Worm (Caenorhabditis elegans) whole organism, young adult: ENCODE data around the gene rpi-2.

Experiments
- B0261.1 ChIP-seq: sonication (generic microtip); optimal IDR thresholded peaks from 2 replicates; lab custom pipeline; 2016; ENCODE audit warnings: mild to moderate bottlenecking, missing genetic modification characterization, moderate library complexity, missing compliant biosample characterization
- C17E4.6 ChIP-seq: fragments of 200-800 bp; sonication (Bioruptor generic); IDR thresholded peaks from 2 replicates; pipeline ENCODE4 v1.3.6; 2022; ENCODE audit warnings: missing genetic modification reagents, missing genetic modification characterization, missing compliant biosample characterization
- D2030.7 ChIP-seq: fragments of 200-800 bp; sonication (Bioruptor generic); IDR thresholded peaks from 2 replicates; pipeline ENCODE4 v1.3.6; 2022; ENCODE audit warnings: missing genetic modification reagents, missing genetic modification characterization, missing compliant biosample characterization
- F22D6.2 ChIP-seq: sonication (generic microtip); optimal IDR thresholded peaks from 2 replicates; lab custom pipeline; 2016; ENCODE audit warnings: mild to moderate bottlenecking, missing genetic modification characterization, missing compliant biosample characterization
- F33H1.4 ChIP-seq: fragments of 200-800 bp; sonication (Bioruptor generic); IDR thresholded peaks from 2 replicates; pipeline ENCODE4 v1.3.6; 2022; ENCODE audit warnings: missing genetic modification reagents, missing genetic modification characterization, missing compliant biosample characterization
- F37B4.10 ChIP-seq: fragments of 200-800 bp; sonication (Bioruptor generic); IDR thresholded peaks from 2 replicates; pipeline ENCODE4 v1.3.6; 2022; ENCODE audit warnings: missing genetic modification characterization, missing compliant biosample characterization
- F49E8.2 ChIP-seq: sonication (generic microtip); optimal IDR thresholded peaks from 3 replicates; lab custom pipeline; 2017; ENCODE audit warnings: missing genetic modification characterization, mild to moderate bottlenecking, missing compliant biosample characterization, antibody characterized with exemption, moderate library complexity; ENCODE audit not compliant: insufficient read depth
- K11D2.4 ChIP-seq: fragments of 200-800 bp; sonication (Bioruptor generic); IDR thresholded peaks from 2 replicates; pipeline ENCODE4 v1.3.6; 2022; ENCODE audit warnings: missing genetic modification reagents, missing genetic modification characterization, missing compliant biosample characterization
- T26A5.8 ChIP-seq: sonication (generic microtip); optimal IDR thresholded peaks from 2 replicates; lab custom pipeline; 2016; ENCODE audit warnings: missing genetic modification characterization, missing compliant biosample characterization
- Y79H2A.3 ChIP-seq: fragments of 200-800 bp; sonication (Bioruptor generic); conservative IDR thresholded peaks from 2 replicates; pipeline ENCODE4 v1.3.6; 2022; ENCODE audit warnings: missing genetic modification reagents, missing genetic modification characterization, missing compliant biosample characterization
- Y95B8A.8 ChIP-seq: fragments of 200-800 bp; sonication (Bioruptor generic); IDR thresholded peaks from 2 replicates; pipeline ENCODE4 v1.3.6; 2022; ENCODE audit warnings: missing genetic modification reagents, missing genetic modification characterization, missing compliant biosample characterization
- ZK185.1 ChIP-seq: sonication (generic microtip); optimal IDR thresholded peaks from 2 replicates; lab custom pipeline; 2016; ENCODE audit warnings: mild to moderate bottlenecking, missing genetic modification characterization, missing compliant biosample characterization; ENCODE audit not compliant: poor library complexity, severe bottlenecking
- athp-1 ChIP-seq: sonication (generic microtip); optimal IDR thresholded peaks from 2 replicates; lab custom pipeline; 2017; ENCODE audit warnings: mild to moderate bottlenecking, missing genetic modification characterization, missing compliant biosample characterization
- attf-3 ChIP-seq: fragments of 200-800 bp; sonication (Bioruptor generic); conservative IDR thresholded peaks from 2 replicates; pipeline ENCODE4 v1.3.6; 2022; ENCODE audit warnings: missing genetic modification reagents, missing genetic modification characterization, missing compliant biosample characterization
- attf-6 ChIP-seq: fragments of 200-800 bp; sonication (Bioruptor generic); IDR thresholded peaks from 2 replicates; pipeline ENCODE4 v1.3.6; 2022; ENCODE audit warnings: missing genetic modification reagents, missing genetic modification characterization, missing compliant biosample characterization
- bed-2 ChIP-seq: fragments of 200-800 bp; sonication (Bioruptor generic); IDR thresholded peaks from 2 replicates; pipeline ENCODE4 v1.3.6; 2022; ENCODE audit warnings: missing genetic modification reagents, missing genetic modification characterization, missing compliant biosample characterization
- ccch-3 ChIP-seq: fragments of 200-800 bp; sonication (Bioruptor generic); optimal IDR thresholded peaks from 2 replicates; lab custom pipeline; 2018; ENCODE audit warnings: mild to moderate bottlenecking, missing genetic modification characterization, missing compliant biosample characterization
- ceh-100 ChIP-seq: fragments of 200-800 bp; sonication (Bioruptor generic); IDR thresholded peaks from 2 replicates; pipeline ENCODE4 v1.3.6; 2022; ENCODE audit warnings: missing genetic modification reagents, missing genetic modification characterization, missing compliant biosample characterization
- ceh-91 ChIP-seq: fragments of 200-800 bp; sonication (Bioruptor generic); IDR thresholded peaks from 2 replicates; pipeline ENCODE4 v1.3.6; 2022; ENCODE audit warnings: missing genetic modification reagents, missing genetic modification characterization, missing compliant biosample characterization
- chd-7 ChIP-seq: sonication (generic microtip); optimal IDR thresholded peaks from 2 replicates; lab custom pipeline; 2016; ENCODE audit warnings: mild to moderate bottlenecking, missing genetic modification characterization, moderate library complexity, missing compliant biosample characterization
- efl-1 ChIP-seq: fragments of 150-350 bp; optimal IDR thresholded peaks from 2 replicates; lab custom pipeline; 2014; ENCODE audit warnings: missing biosample characterization, missing genetic modification reagents, missing genetic modification characterization
- egl-44 ChIP-seq: fragments of 200-800 bp; sonication (Bioruptor generic); IDR thresholded peaks from 2 replicates; pipeline ENCODE4 v1.3.6; 2022; ENCODE audit warnings: missing genetic modification reagents, missing genetic modification characterization, missing compliant biosample characterization
- ets-4 ChIP-seq: fragments of 200-800 bp; sonication (Bioruptor generic); optimal IDR thresholded peaks from 2 replicates; lab custom pipeline; 2018; ENCODE audit warnings: mild to moderate bottlenecking, missing genetic modification characterization, missing compliant biosample characterization
- fkh-3 ChIP-seq: sonication (generic microtip); optimal IDR thresholded peaks from 2 replicates; lab custom pipeline; 2016; ENCODE audit warnings: mild to moderate bottlenecking, missing genetic modification characterization, missing compliant biosample characterization
- hmg-20 ChIP-seq: fragments of 200-800 bp; sonication (Bioruptor generic); IDR thresholded peaks from 2 replicates; pipeline ENCODE4 v1.3.6; 2022; ENCODE audit warnings: missing genetic modification reagents, missing genetic modification characterization, missing compliant biosample characterization
- let-526 ChIP-seq: fragments of 200-800 bp; sonication (Bioruptor generic); IDR thresholded peaks from 2 replicates; pipeline ENCODE4 v1.3.6; 2022; ENCODE audit warnings: missing genetic modification reagents, missing genetic modification characterization, missing compliant biosample characterization
- lin-40 ChIP-seq: sonication (generic microtip); optimal IDR thresholded peaks from 2 replicates; lab custom pipeline; 2016; ENCODE audit warnings: missing genetic modification characterization, mild to moderate bottlenecking, missing compliant biosample characterization, missing genotype, missing genetic modification reagents
- lsl-1 ChIP-seq: fragments of 200-800 bp; sonication (Bioruptor generic); optimal IDR thresholded peaks from 2 replicates; lab custom pipeline; 2018; ENCODE audit warnings: mild to moderate bottlenecking, missing genetic modification characterization, moderate library complexity, missing compliant biosample characterization
- madf-6 ChIP-seq: fragments of 200-800 bp; sonication (Bioruptor generic); IDR thresholded peaks from 2 replicates; pipeline ENCODE4 v1.3.6; 2022; ENCODE audit warnings: missing genetic modification reagents, missing genetic modification characterization, missing compliant biosample characterization
- madf-8 ChIP-seq: fragments of 200-800 bp; sonication (Bioruptor generic); conservative IDR thresholded peaks from 2 replicates; pipeline ENCODE4 v1.3.6; 2022; ENCODE audit warnings: missing genetic modification reagents, missing genetic modification characterization, missing compliant biosample characterization
- mes-4 ChIP-seq: sonication (generic microtip); optimal IDR thresholded peaks from 2 replicates; lab custom pipeline; 2016; ENCODE audit warnings: missing genotype, missing genetic modification characterization, missing compliant biosample characterization
- nfya-2 ChIP-seq: fragments of 200-800 bp; sonication (Bioruptor generic); IDR thresholded peaks from 2 replicates; pipeline ENCODE4 v1.3.6; 2022; ENCODE audit warnings: missing genetic modification reagents, missing genetic modification characterization, missing compliant biosample characterization
- nhr-27 ChIP-seq: fragments of 200-800 bp; sonication (Bioruptor generic); optimal IDR thresholded peaks from 2 replicates; lab custom pipeline; 2018; ENCODE audit warnings: mild to moderate bottlenecking, missing genetic modification characterization, moderate library complexity, missing compliant biosample characterization
- repo-1 ChIP-seq: sonication (generic microtip); optimal IDR thresholded peaks from 2 replicates; lab custom pipeline; 2017; ENCODE audit warnings: mild to moderate bottlenecking, missing genetic modification characterization, missing compliant biosample characterization
- sea-2 ChIP-seq: fragments of 200-800 bp; sonication (Bioruptor generic); IDR thresholded peaks from 2 replicates; pipeline ENCODE4 v1.3.6; 2022; ENCODE audit warnings: missing genetic modification characterization, missing compliant biosample characterization
- tbx-9 ChIP-seq: sonication (generic microtip); optimal IDR thresholded peaks from 2 replicates; lab custom pipeline; 2016; ENCODE audit warnings: borderline replicate concordance, missing genetic modification characterization, inconsistent platforms, missing compliant biosample characterization
- tlf-1 ChIP-seq: fragments of 200-800 bp; sonication (Bioruptor generic); optimal IDR thresholded peaks from 2 replicates; lab custom pipeline; 2018; ENCODE audit warnings: mild to moderate bottlenecking, missing genetic modification characterization, missing compliant biosample characterization
- unc-130 ChIP-seq: sonication (generic microtip); optimal IDR thresholded peaks from 2 replicates; lab custom pipeline; 2016; ENCODE audit warnings: missing genetic modification reagents, missing genetic modification characterization, missing compliant biosample characterization
- unc-62 ChIP-seq: fragments of 150-350 bp; optimal IDR thresholded peaks from 2 replicates; lab custom pipeline; 2014; ENCODE audit warnings: missing biosample characterization, missing genetic modification reagents, missing genetic modification characterization
- xnd-1 ChIP-seq: sonication (generic microtip); optimal IDR thresholded peaks from 2 replicates; lab custom pipeline; 2016; ENCODE audit warnings: missing genotype, missing genetic modification reagents, missing genetic modification characterization, missing compliant biosample characterization
- zim-3 ChIP-seq: sonication (generic microtip); optimal IDR thresholded peaks from 2 replicates; lab custom pipeline; 2017; ENCODE audit warnings: mild to moderate bottlenecking, missing genetic modification characterization, moderate library complexity, missing compliant biosample characterization
- ztf-18 ChIP-seq: sonication (generic microtip); optimal IDR thresholded peaks from 2 replicates; lab custom pipeline; 2016; ENCODE audit warnings: missing genotype, mild to moderate bottlenecking, missing genetic modification characterization, missing compliant biosample characterization
- ztf-22 ChIP-seq: fragments of 200-800 bp; sonication (Bioruptor generic); optimal IDR thresholded peaks from 2 replicates; lab custom pipeline; 2018; ENCODE audit warnings: mild to moderate bottlenecking, missing genetic modification characterization, moderate library complexity, missing compliant biosample characterization
- ztf-26 ChIP-seq: sonication (generic microtip); optimal IDR thresholded peaks from 2 replicates; lab custom pipeline; 2017; ENCODE audit warnings: missing genetic modification characterization, missing compliant biosample characterization
- ztf-28 ChIP-seq: fragments of 200-800 bp; sonication (Bioruptor generic); IDR thresholded peaks from 2 replicates; pipeline ENCODE4 v1.3.6; 2022; ENCODE audit warnings: missing genetic modification reagents, missing genetic modification characterization, missing compliant biosample characterization
- ztf-3 ChIP-seq: fragments of 200-800 bp; sonication (Bioruptor generic); optimal IDR thresholded peaks from 2 replicates; lab custom pipeline; 2018; ENCODE audit warnings: mild to moderate bottlenecking, missing genetic modification characterization, missing compliant biosample characterization
- ztf-6 ChIP-seq: fragments of 200-800 bp; sonication (Bioruptor generic); IDR thresholded peaks from 2 replicates; pipeline ENCODE4 v1.3.6; 2022; ENCODE audit warnings: missing genetic modification reagents, missing genetic modification characterization, missing compliant biosample characterization

rpi-2 gene

ce11 chrIV:1707960-1708359 is 3.1 kb upstream of the rpi-2 start:
- peak; percentile 46; the same call in 1 of the 2 replicates for TF ChIP-seq ceh-91 (GFP tag; lab: Robert Waterston, UW)
- TF ChIP-seq egl-44 (GFP tag; lab: Robert Waterston, UW) = no peak
- no peak for TF ChIP-seq ceh-100 (GFP tag; lab: Robert Waterston, UW)
- no peak for TF ChIP-seq repo-1
- peak; percentile 77 for TF ChIP-seq F33H1.4 (GFP tag; lab: Robert Waterston, UW)
- peak; percentile 23 for TF ChIP-seq efl-1 (GFP tag; lab: Kevin White, UChicago)
- TF ChIP-seq ztf-18 (tag; lab: Kevin White, UChicago) = no peak
- TF ChIP-seq madf-8 (GFP tag; lab: Robert Waterston, UW) = peak; percentile 35; the same call in 1 of the 2 replicates
- peak; percentile 51 for TF ChIP-seq xnd-1
- TF ChIP-seq D2030.7 = peak; percentile 32; the same call in 1 of the 2 replicates
- peak; percentile 92 for TF ChIP-seq lsl-1
- peak; percentile 56 for TF ChIP-seq madf-6 (GFP tag; lab: Robert Waterston, UW)
- no peak for TF ChIP-seq zim-3 (tag; lab: Kevin White, UChicago)

ce11 chrIV:1708426-1708826 is 2.6 kb upstream of the rpi-2 start:
- TF ChIP-seq mes-4 (tag; lab: Kevin White, UChicago) (no peak), chd-7 (tag; lab: Kevin White, UChicago) (peak; percentile 35), ceh-100 (GFP tag; lab: Robert Waterston, UW) (no peak; the same call in 1 of the 2 replicates), tbx-9 (no peak), attf-3 (GFP tag; lab: Robert Waterston, UW) (no peak), hmg-20 (GFP tag; lab: Robert Waterston, UW) (0 out of 2 replicates have a peak, but pooled peaks have one; percentile 36), lin-40 (tag; lab: Kevin White, UChicago) (peak; percentile 5), D2030.7 (peak; percentile 24; the same call in 1 of the 2 replicates), Y95B8A.8 (peak; percentile 61; the same call in 1 of the 2 replicates), zim-3 (tag; lab: Kevin White, UChicago) (no peak), ccch-3 (GFP tag; lab: Kevin White, UChicago) (no peak), F22D6.2 (tag; lab: Kevin White, UChicago) (no peak), ztf-6 (no peak), ets-4 (GFP tag; lab: Kevin White, UChicago) (no peak), ztf-28 (GFP tag; lab: Robert Waterston, UW) (peak; percentile 4; the same call in 1 of the 2 replicates), tlf-1 (GFP tag; lab: Kevin White, UChicago) (peak; percentile 14), bed-2 (no peak), fkh-3 (no peak), unc-62 (GFP tag; lab: Kevin White, UChicago) (no peak), B0261.1 (tag; lab: Kevin White, UChicago) (no peak), T26A5.8 (tag; lab: Kevin White, UChicago) (no peak), Y79H2A.3 (peak; percentile 87), F37B4.10 (GFP tag; lab: Robert Waterston, UW) (no peak), efl-1 (GFP tag; lab: Kevin White, UChicago) (peak; percentile 2), repo-1 (no peak), ZK185.1 (tag; lab: Kevin White, UChicago) (no peak), C17E4.6 (no peak), ceh-91 (GFP tag; lab: Robert Waterston, UW) (no peak), ztf-26 (tag; lab: Kevin White, UChicago) (no peak), K11D2.4 (GFP tag; lab: Robert Waterston, UW) (no peak), ztf-22 (GFP tag; lab: Kevin White, UChicago) (no peak), F49E8.2 (tag; lab: Kevin White, UChicago) (peak; percentile 81), unc-130 (peak; percentile 20), ztf-3 (GFP tag; lab: Kevin White, UChicago) (no peak), nhr-27 (tag; lab: Kevin White, UChicago) (no peak), attf-6 (GFP tag; lab: Robert Waterston, UW) (peak; percentile 51; the same call in 1 of the 2 replicates), athp-1 (peak; percentile 60), nfya-2 (GFP tag; lab: Robert Waterston, UW) (no peak), let-526 (GFP tag; lab: Robert Waterston, UW) (no peak), sea-2 (GFP tag; lab: Robert Waterston, UW) (no peak)
